Worm (Caenorhabditis elegans) whole organism, L4 larva: Measurements from ENCODE around the gene ugt-34.
"Not testable (repeated sequence)": the region's sequence is repeated elsewhere in the genome, so short reads cannot be mapped to it uniquely, and the experiment has no call there.

ENCODE experiments used
- egl-27 ChIP-seq: sonication (generic microtip); optimal IDR thresholded peaks from 3 replicates; lab custom pipeline; 2017; ENCODE audit warnings: missing biosample characterization, missing genetic modification reagents, missing genetic modification characterization
- fkh-10 ChIP-seq: fragments of 150-350 bp; optimal IDR thresholded peaks from 2 replicates; lab custom pipeline; 2014; ENCODE audit warnings: missing biosample characterization, missing genetic modification reagents, missing genetic modification characterization
- fos-1 ChIP-seq: fragments of 150-350 bp; optimal IDR thresholded peaks from 2 replicates; lab custom pipeline; 2014; ENCODE audit warnings: missing biosample characterization, missing genetic modification characterization
- mes-2 ChIP-seq: sonication (generic microtip); optimal IDR thresholded peaks from 2 replicates; lab custom pipeline; 2016; ENCODE audit warnings: missing genotype, mild to moderate bottlenecking, missing genetic modification characterization, missing compliant biosample characterization; ENCODE audit not compliant: poor library complexity, severe bottlenecking
- nhr-25 ChIP-seq: sonication (generic microtip); optimal IDR thresholded peaks from 2 replicates; lab custom pipeline; 2017; ENCODE audit warnings: missing genetic modification characterization, mild to moderate bottlenecking, missing compliant biosample characterization, antibody characterized with exemption, moderate library complexity, borderline replicate concordance; ENCODE audit not compliant: insufficient read depth
- unc-130 ChIP-seq: sonication (generic microtip); optimal IDR thresholded peaks from 2 replicates; lab custom pipeline; 2016; ENCODE audit warnings: missing genetic modification reagents, missing genetic modification characterization, missing compliant biosample characterization

DNA sequence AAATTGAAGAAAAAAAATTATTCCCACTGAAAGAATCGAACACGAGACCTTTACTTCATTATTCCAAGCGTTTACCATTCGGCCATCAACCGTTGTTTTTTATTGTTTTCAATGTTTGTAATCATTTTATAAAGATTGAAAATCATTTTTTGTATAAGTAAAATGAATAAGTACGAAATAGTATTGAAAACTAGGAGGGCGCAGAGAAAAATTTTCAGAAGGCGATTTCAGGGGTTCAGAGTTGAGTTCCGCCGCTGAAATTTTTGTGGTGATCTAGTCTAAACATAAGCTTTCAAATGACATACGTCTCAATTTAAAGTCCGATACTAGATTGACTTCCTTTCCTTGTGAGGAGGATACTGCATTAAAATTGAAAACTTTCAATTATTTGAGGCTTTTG is 18.3 kb downstream of the ugt-34 start:
- TF ChIP-seq fkh-10 (GFP tag; lab: Kevin White, UChicago); unc-130 (GFP tag; lab: Kevin White, UChicago); nhr-25 (tag; lab: Kevin White, UChicago); mes-2 (tag; lab: Kevin White, UChicago); fos-1 (tag; lab: Kevin White, UChicago); egl-27 (tag; lab: Kevin White, UChicago): not testable (repeated sequence)
